Worm (Caenorhabditis elegans) whole organism, dauer: ENCODE measurements around the gene Y66D12A.21.

Source experiments
- unc-62 ChIP-seq: sonication (generic microtip); optimal IDR thresholded peaks from 2 replicates; lab custom pipeline; 2017; ENCODE audit warnings: missing biosample characterization, missing genetic modification reagents, missing genetic modification characterization

Y66D12A.21 gene

DNA sequence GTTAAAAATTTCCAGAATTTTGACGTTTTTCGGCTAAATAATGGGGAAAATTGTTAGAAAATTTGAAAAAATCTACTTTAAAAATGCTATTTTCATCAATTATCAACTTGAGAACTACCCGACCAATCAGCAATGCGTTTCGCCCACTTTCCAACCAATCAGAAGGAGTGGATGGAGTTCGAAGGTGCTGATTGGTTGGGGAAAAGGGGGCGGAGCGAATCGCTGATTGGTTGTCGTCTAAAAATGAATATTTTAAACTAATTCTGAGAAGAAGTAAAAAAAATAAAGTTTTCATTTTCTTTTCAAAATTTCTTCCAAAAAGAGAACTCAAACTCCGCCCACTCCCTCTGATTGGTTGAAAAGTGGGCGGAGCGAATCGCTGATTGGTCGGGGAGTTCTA, 14.9 kb downstream of the Y66D12A.21 start:
- no peak for TF ChIP-seq unc-62 (GFP tag; lab: Kevin White, UChicago)

DNA sequence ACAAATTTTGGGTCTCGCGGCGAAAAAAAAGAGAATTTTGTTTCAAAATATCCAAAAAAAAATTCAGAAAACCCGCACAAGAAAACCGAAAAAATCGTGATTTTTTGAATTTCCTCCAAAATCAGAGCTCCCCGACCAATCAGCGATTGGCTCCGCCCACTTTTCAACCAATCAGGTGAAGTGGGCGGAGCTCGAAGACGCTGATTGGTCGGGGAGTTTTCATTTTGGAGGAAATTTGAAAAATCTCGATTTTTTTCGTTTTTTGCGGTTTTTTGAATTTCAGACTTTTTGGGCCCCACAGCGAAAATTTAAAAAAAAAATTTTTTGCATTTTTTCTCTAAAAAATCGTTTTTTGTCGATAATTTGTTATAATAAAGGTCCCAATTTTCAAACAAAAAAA, 15.5 kb downstream of the Y66D12A.21 start:
- no peak for TF ChIP-seq unc-62 (GFP tag; lab: Kevin White, UChicago)

DNA sequence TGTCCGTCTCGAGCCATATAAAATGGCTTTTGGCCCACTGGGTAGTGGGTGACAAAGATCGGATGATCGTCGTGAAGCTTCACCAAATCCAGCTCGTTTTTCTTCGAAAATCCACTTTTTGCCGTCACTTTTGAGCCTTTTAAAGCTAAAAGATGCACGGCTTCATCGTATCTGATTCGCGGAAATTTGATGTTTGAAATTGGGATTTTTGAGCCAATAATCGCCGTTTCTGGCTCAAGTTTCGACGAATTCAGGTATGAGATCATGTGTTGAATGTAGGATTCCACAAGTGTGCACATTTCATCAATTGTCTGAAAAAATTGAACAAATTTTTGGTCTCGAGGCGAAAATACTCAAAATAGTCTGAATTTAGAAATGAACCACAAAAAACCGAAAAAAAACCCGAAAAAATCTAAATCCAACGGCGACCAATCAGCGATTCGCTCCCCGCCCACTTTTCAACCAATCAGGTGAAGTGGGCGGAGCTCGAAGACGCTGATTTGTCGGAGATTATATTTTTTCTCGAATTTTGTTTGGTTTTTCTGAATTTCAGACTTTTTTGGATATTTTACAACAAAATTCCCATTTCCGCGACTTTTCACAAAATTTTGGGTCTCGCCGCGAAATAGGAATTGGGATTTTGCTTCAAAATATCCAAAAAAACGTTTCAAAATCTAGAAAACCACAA, 16.3 kb downstream of the Y66D12A.21 start:
- TF ChIP-seq unc-62 (GFP tag; lab: Kevin White, UChicago), result no peak

DNA sequence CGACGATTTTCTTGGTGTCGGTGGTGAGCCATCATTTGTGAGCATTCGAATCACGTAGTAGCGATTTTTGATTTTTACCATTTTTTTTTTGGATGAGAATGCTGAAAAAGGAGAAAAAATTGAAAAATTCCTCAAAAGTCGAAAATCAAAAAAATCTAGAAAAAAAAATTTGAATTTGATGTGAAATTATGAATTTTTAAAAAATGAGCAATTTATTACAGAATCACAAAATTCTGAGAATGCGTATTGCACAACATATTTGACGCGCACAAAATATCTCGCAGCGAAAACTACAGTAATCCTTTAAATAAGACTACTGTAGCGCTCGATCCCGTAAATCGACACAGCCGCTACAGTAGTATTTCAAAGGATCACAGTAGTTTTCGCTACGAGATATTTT, 17.9 kb downstream of the Y66D12A.21 start, which contains the start of gene popl-5:
Gene popl-5, minus strand, starts transcription at position 101 of the 400 bp plus-strand sequence.
- no peak for TF ChIP-seq unc-62 (GFP tag; lab: Kevin White, UChicago)

DNA sequence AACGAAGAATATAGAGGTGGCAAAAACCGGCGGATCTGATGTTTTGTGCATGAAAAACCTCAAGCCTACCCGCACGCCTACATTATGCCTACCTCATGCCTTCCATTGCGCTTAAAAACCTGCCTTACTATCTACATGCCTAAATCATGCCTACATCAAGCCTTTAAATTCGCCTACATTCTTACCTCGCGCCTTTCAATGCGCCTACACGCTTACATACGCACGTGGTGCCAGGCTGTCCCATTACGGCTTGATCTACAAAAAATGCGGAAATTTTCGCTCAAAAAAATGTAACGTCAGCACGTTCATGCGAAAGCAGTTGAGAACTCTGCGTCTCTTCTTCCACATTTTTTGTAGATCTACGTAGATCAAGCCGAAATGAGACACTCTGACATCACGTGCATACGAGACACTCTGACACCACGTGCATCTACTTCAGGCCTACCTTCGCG, 20.9 kb downstream of the Y66D12A.21 start, which contains the start of gene fbxa-220:
Gene fbxa-220, minus strand, starts transcription at position 51 of the 452 bp plus-strand sequence.
- TF ChIP-seq unc-62 (GFP tag; lab: Kevin White, UChicago), result no peak

DNA sequence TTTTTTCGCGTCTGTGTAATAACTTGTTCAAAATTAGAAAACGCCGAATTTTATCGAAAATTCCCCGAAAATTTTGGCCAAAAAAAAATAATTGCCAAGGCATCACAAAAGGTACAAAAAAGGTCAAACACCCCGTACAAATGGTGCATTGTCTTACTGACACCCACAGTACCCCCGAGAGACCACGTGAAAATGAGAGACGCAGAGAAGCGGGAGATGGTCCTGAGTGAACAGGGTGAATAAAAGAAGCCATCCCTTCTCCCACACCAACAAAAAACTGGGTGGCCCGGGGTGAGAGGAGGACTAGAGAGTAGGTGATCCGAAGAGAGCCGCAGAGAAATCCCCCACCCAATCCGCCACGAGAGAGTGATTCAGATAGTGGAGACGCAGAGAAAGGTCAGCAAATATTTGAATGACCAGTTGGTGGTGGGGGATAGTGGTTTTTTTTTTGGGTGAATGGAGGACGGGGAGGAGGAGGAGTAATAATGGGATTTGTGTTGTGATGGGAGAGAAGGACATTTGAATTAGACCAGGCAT, 23.7 kb downstream of the Y66D12A.21 start:
- no peak for TF ChIP-seq unc-62 (GFP tag; lab: Kevin White, UChicago)

DNA sequence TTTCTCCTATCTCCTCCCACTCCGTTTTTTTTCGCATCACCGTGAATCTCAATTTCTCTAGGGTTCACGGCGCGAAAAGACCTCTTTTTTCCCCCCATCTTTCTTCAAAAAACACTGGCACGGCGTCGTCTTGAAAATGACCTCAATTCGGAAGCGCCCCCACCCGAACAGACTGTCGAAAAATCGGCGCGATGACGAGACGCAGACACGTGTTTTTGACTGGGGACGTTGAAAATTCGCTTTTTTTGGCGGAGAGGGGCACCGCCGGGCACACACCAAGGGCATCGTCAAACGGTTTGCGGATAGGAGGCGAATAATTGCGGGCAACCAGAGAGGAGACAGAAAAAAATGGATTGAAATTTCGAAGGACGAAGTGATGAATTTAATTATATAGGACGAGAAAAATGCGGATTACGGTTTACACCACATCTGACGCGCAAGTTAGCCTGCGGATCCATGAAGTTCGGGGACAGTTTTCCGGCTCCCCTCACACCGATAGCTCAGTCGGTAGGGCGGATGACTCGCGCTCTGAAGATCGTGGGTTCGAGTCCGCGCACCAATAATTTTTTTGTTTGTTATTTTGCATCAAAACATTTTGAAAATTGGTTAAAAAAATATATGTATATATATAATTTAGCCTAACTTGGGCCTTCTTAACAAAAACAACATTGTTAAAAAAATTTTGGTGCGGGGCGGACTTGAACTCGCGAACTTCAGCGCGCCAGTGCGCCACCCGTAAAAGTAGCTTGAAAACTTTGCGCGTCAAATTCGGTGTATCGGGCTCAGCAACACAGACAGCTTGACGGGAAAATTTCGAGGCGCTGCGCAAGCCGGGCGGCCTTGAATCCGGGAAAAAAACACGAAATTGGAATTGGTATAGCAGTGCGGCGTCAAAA, 26.4 kb downstream of the Y66D12A.21 start:
- TF ChIP-seq unc-62 (GFP tag; lab: Kevin White, UChicago), result no peak

DNA sequence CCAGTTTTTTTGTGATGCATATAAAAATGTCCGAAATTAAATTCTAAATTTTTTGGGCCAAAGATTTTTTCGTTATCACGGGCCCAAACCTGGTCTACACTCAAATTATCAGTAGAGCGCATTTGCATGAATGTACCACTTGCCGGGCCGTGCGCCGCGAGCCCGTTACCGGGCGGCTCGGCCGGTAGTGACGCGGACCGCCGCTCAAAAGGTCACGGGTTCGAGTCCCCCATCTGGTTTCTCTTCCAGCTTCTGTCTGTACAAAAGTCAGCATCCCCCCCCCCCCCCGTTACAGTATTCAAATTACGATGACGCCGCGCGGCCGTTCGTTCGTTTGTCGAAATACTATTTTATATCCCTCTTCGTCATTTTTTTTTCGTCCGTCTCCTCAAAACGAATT, 27.8 kb downstream of the Y66D12A.21 start:
- TF ChIP-seq unc-62 (GFP tag; lab: Kevin White, UChicago), result no peak

DNA sequence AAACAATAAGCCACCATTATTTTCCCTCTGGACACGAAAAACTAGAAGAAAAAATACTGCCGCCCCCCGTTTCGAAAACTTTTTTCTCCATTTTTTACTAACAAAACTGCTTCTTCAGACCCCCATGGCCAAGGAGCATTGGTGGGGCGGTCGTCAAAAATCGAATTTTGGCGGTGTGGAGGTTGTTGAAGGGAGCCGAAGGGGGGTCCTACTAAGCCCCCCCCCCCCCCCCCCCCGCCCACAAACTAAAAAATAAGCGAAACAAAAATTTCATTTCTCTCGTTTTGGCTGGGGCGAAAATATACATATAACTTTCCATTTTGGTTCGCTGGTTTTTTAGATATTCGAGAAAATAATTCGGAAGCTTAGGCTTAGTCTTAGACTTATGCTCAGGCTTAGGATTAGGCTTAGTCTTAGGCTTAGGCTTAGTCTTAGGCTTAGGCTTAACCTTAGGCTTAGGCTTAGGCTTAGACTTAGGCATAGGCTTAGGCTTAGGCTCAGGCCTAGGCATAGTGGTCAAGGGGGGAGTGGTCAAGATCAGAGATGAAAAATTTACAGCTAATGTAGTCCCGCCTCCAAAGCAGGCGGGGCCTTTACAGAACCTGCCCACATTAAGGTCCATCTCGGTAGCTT, 30.3 kb downstream of the Y66D12A.21 start:
- no peak for TF ChIP-seq unc-62 (GFP tag; lab: Kevin White, UChicago)

DNA sequence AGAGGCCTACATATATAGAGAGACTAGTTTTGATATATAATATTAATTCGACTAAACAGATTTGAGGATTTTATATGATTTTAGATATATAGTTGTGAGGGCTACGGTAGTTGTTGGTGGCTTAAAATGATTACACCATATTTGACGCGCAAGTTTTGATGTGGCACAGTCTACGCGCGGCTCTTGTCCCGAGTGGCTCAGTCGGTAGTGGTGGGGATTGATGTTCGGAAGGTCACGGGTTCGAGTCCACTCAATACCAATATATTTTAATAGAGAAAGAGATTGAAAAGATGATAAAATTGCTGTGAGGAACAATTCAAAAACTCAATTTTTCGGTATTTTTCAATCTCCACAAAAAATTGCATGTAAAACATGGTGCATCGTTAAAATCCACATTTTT, 32.2 kb downstream of the Y66D12A.21 start:
- TF ChIP-seq unc-62 (GFP tag; lab: Kevin White, UChicago), result no peak

DNA sequence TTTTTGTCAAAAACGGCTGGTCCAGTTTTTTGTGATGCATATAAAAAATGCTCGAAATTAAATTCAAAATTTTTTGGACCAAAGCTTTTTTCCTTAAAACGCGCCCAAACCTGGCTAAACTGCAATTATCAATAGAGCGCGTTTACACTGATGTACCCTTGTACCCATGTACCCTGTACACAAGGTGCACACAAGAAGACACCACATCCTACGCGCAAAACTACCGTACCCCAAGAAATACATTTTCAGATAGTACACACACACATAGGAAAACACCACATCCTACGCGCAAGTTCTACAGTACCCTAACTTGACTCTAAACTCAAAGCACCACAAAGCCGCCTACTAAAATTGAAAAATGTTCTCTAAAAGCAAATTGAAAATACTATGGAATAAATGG, 33.8 kb downstream of the Y66D12A.21 start:
- no peak for TF ChIP-seq unc-62 (GFP tag; lab: Kevin White, UChicago)

DNA sequence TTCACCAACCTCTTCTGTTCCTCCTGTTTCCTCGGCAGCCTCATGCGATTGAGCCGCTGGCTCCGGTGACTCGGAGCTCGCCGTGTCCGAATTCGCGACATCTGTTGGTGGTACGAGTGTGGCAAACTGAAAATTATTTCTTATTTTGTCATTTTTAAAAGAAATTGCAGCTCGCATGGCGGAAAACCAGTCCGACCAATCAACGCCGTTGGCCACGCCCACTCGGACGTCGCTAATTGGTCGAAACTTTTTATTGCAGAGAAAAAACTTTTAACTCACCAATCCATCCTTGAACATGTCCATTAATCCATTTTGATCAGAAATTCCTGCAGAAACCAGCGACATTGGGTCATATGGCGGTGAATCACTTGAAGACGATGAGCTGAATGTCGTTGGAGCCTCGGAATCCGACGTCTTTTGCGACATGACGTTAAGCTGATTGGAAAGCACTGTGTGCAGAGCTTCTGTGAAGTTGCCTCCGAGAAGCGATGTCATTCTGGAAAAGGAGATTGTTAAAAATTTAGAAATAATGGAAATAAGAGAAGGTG, 34.7 kb downstream of the Y66D12A.21 start, which contains the start of gene bed-2:
Gene bed-2, minus strand, starts transcription at position 498 of the 548 bp plus-strand sequence.
- TF ChIP-seq unc-62 (GFP tag; lab: Kevin White, UChicago), result no peak

DNA sequence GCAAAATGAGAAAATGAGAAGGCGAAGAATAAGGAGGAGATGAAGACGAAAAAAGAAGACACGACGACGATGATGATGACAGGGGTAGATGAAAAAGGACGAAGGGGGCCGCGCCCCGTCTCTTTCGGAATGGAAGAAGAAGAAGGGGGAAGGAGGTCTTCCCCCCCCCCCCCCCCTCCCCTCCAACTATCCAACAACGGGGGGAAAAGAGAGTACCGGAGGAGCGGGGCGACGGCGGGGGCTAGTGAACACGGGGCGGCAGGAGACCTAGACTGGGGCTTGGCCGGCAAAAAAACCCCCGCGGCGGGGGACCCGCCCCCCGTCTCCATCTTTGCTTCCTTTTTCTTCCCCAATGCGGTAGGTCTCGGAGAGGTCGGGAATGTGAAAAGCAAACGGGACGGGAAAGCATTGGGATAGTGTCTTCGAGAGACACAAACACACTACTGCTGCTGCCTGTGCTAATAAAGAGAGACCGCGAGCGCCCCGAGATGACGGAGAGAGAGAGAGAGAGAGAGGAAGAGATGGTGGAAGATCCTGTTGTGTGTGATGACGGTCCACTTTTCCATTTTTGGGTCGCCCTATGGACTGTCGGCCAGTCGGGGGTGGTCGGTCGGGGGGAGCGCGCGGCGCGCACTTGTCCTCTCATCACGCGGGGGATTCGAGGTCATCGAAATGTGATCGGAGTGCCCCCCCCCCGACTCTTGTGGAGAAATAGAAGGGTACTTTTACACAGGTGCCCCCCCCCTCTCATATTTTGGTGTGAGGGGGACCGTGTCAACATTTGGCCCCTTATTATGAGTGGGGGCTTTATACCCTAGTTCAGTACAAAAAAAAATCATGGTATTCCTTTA, 37.2 kb downstream of the Y66D12A.21 start:
- TF ChIP-seq unc-62 (GFP tag; lab: Kevin White, UChicago), result no peak
